Fruit fly (Drosophila melanogaster): Measurements from ENCODE around the gene TwdlO.

DNA sequence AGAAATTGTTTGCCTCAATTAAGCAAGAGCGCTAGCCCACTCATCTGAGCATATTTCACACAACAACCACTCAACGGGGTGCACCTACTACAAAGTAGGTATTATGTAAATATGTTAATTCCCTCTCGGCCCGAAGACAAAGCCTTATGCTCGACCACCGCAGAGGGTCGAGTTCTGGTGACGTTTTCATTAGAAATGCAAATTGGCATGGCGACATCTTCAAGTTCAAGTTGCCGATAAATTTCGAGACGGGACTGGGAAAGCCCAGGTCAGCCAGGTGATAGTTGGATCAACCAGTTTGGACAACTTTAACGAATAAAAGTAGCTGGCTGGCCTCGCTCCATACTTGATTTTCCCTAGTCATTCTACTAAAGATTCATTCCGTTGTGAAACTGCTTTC is 11.1 kb downstream of the TwdlO start:
- TF ChIP-seq bab1 (GFP tag; optimal IDR thresholded peaks at IDR 0.05) (no peak), CG12768 (GFP tag; optimal IDR thresholded peaks at IDR 0.05) (no peak), Crg-1 (GFP tag; optimal IDR thresholded peaks at IDR 0.05) (no peak), kay (GFP tag; ENCODE audit: borderline replicate concordance) (no peak), ovo (GFP tag; optimal IDR thresholded peaks at IDR 0.05) (no peak), CG1620 (GFP tag; optimal IDR thresholded peaks at IDR 0.05) (no peak), CG5204 (GFP tag; optimal IDR thresholded peaks at IDR 0.05) (no peak), Hr96 (GFP tag; optimal IDR thresholded peaks at IDR 0.05) (no peak), pad (GFP tag; optimal IDR thresholded peaks at IDR 0.05) (no peak), cnc (optimal IDR thresholded peaks at IDR 0.05) (no peak), CG11617 (GFP tag; optimal IDR thresholded peaks at IDR 0.05) (no peak), CG7101 (tag; optimal IDR thresholded peaks at IDR 0.05) (no peak), tj (GFP tag; optimal IDR thresholded peaks at IDR 0.05) (no peak)

All from whole organism, adult.